Worm (Caenorhabditis elegans) whole organism, L2 larva: ENCODE results near the gene Y1A5A.1.
A peak's percentile ranks its signal among the peaks of the same experiment; 100 is the strongest.

Experiments
- R02D3.7 ChIP-seq: fragments of 150-350 bp; optimal IDR thresholded peaks from 2 replicates; lab custom pipeline; 2014; ENCODE audit warnings: missing biosample characterization, missing genetic modification characterization
- aly-2 ChIP-seq: fragments of 150-350 bp; optimal IDR thresholded peaks from 2 replicates; lab custom pipeline; 2014; ENCODE audit warnings: missing biosample characterization, missing genetic modification characterization
- blmp-1 ChIP-seq: sonication (generic microtip); optimal IDR thresholded peaks from 2 replicates; lab custom pipeline; 2017; ENCODE audit warnings: missing genetic modification characterization, mild to moderate bottlenecking, missing compliant biosample characterization, antibody characterized with exemption, moderate library complexity; ENCODE audit not compliant: insufficient read depth
- elt-1 ChIP-seq: fragments of 150-350 bp; optimal IDR thresholded peaks from 2 replicates; lab custom pipeline; 2014; ENCODE audit warnings: missing biosample characterization, missing genetic modification characterization
- elt-3 ChIP-seq: sonication (generic microtip); optimal IDR thresholded peaks from 2 replicates; lab custom pipeline; 2017; ENCODE audit warnings: missing biosample characterization, missing genetic modification characterization
- fos-1 ChIP-seq: fragments of 150-350 bp; optimal IDR thresholded peaks from 2 replicates; lab custom pipeline; 2014; ENCODE audit warnings: missing biosample characterization, missing genetic modification characterization
- lin-11 ChIP-seq: fragments of 150-350 bp; sonication (generic microtip); optimal IDR thresholded peaks from 2 replicates; lab custom pipeline; 2014; ENCODE audit warnings: missing biosample characterization, missing genetic modification characterization, inconsistent platforms, mixed read lengths
- lin-39 ChIP-seq: fragments of 150-350 bp; optimal IDR thresholded peaks from 2 replicates; lab custom pipeline; 2014; ENCODE audit warnings: missing biosample characterization, missing genetic modification reagents, missing genetic modification characterization
- mdl-1 ChIP-seq, 2 experiments: fragments of 150-350 bp in 1 of 2; sonication (generic microtip) in 1 of 2; optimal IDR thresholded peaks; 2 replicates each; lab custom pipeline; 2017; ENCODE audit warnings: missing biosample characterization in 2 of 2, missing genetic modification characterization in 2 of 2
- nhr-12 ChIP-seq: fragments of 150-350 bp; optimal IDR thresholded peaks from 2 replicates; lab custom pipeline; 2014; ENCODE audit warnings: missing biosample characterization, missing genetic modification characterization
- nhr-23 ChIP-seq: fragments of 150-350 bp; optimal IDR thresholded peaks from 2 replicates; lab custom pipeline; 2014; ENCODE audit warnings: missing biosample characterization, missing genetic modification reagents, missing genetic modification characterization
- nhr-77 ChIP-seq: fragments of 150-350 bp; optimal IDR thresholded peaks from 2 replicates; lab custom pipeline; 2014; ENCODE audit warnings: missing biosample characterization, missing genetic modification characterization
- skn-1 ChIP-seq: sonication (generic microtip); optimal IDR thresholded peaks from 2 replicates; lab custom pipeline; 2017; ENCODE audit warnings: missing biosample characterization, missing genetic modification characterization
- unc-39 ChIP-seq: fragments of 150-350 bp; optimal IDR thresholded peaks from 2 replicates; lab custom pipeline; 2014; ENCODE audit warnings: missing biosample characterization, missing genetic modification characterization

- TF ChIP-seq fos-1 (tag; lab: Kevin White, UChicago), result no peak
- TF ChIP-seq unc-39 (tag; lab: Kevin White, UChicago), result no peak
- TF ChIP-seq aly-2, result no peak
- TF ChIP-seq nhr-23, result no peak
- TF ChIP-seq lin-39 (tag; lab: Kevin White, UChicago), result no peak
- TF ChIP-seq nhr-12, result no peak
- TF ChIP-seq lin-11, result no peak
- no peak for TF ChIP-seq R02D3.7 (tag; lab: Kevin White, UChicago)
- TF ChIP-seq skn-1, result no peak
- TF ChIP-seq mdl-1 (tag; optimal IDR thresholded peaks at IDR 0.05; lab: Kevin White, UChicago), result peak; percentile 66 to 69
- no peak for TF ChIP-seq nhr-77
- peak; percentile 3 for TF ChIP-seq blmp-1 (tag; lab: Kevin White, UChicago)
- TF ChIP-seq elt-3, result no peak
- no peak for TF ChIP-seq elt-1 (tag; lab: Kevin White, UChicago)
Observed at ce11 chrIII:3954220-3954619, 32.2 kb downstream of the Y1A5A.1 start.
